Worm (Caenorhabditis elegans): ENCODE data around the gene R160.12.

ce11 chrX:4427387-4427786 is 49.8 kb upstream of the R160.12 start:
- no peak for TF ChIP-seq ZK337.2 (GFP tag; IDR thresholded peaks at IDR 0.05)
- no peak for TF ChIP-seq unc-39 (tag; optimal IDR thresholded peaks at IDR 0.05)
- no peak for TF ChIP-seq dve-1 (tag; optimal IDR thresholded peaks at IDR 0.05; ENCODE audit: insufficient read depth)
- no peak for TF ChIP-seq nhr-237 (tag; optimal IDR thresholded peaks at IDR 0.05)
- TF ChIP-seq zip-11 (GFP tag; IDR thresholded peaks at IDR 0.05), result no peak
- peak in 1 of 2 experiments; percentile 96 for TF ChIP-seq unc-62 (GFP tag; optimal IDR thresholded peaks at IDR 0.05 in 1 of 2)
- no peak for TF ChIP-seq unc-62 (tag; optimal IDR thresholded peaks at IDR 0.05)
- TF ChIP-seq pha-4 (GFP tag; IDR thresholded peaks at IDR 0.05), result no peak
- no peak for TF ChIP-seq pha-4 (tag; optimal IDR thresholded peaks at IDR 0.05)
- TF ChIP-seq R02D3.7 (tag; optimal IDR thresholded peaks at IDR 0.05), result no peak
- no peak for TF ChIP-seq lsy-2 (tag; optimal IDR thresholded peaks at IDR 0.05)
- no peak for TF ChIP-seq duxl-1 (tag; optimal IDR thresholded peaks at IDR 0.05; ENCODE audit: poor library complexity)
- TF ChIP-seq saeg-2 (GFP tag; IDR thresholded peaks at IDR 0.05), result no peak
- no peak for TF ChIP-seq ceh-62 (tag; optimal IDR thresholded peaks at IDR 0.05)
- no peak for TF ChIP-seq jun-1 (tag; optimal IDR thresholded peaks at IDR 0.05)
- no peak for TF ChIP-seq hif-1 (tag; optimal IDR thresholded peaks at IDR 0.05)
